Fruit fly (Drosophila melanogaster) whole organism, embryonic: Measurements from ENCODE around the gene CG4953.

ENCODE experiments used
- Awh ChIP-seq: fragments of 200-800 bp; sonication (Bioruptor generic); IDR thresholded peaks from 2 replicates; pipeline ENCODE4, ENCODE4 v1.3.6; 2022; ENCODE audit warnings: missing biosample characterization, missing genetic modification characterization
- Bgb ChIP-seq: fragments of 200-800 bp; sonication (Bioruptor generic); IDR thresholded peaks from 2 replicates; pipeline ENCODE4 v1.3.6; 2022; ENCODE audit warnings: missing biosample characterization, missing genetic modification characterization; ENCODE audit not compliant: partially characterized antibody
- Blimp-1 ChIP-seq: fragments of 200-800 bp; sonication (Bioruptor generic); optimal IDR thresholded peaks from 3 replicates; lab custom pipeline; 2018; ENCODE audit warnings: missing biosample characterization, missing genetic modification characterization, mild to moderate bottlenecking, moderate library complexity, missing genetic modification reagents
- CG1024 ChIP-seq: fragments of 200-800 bp; sonication (Bioruptor generic); IDR thresholded peaks from 2 replicates; pipeline ENCODE4 v1.3.6; 2022; ENCODE audit warnings: missing biosample characterization, missing genetic modification characterization
- CG10321 ChIP-seq: fragments of 200-800 bp; sonication (Bioruptor generic); IDR thresholded peaks from 2 replicates; pipeline ENCODE4 v1.3.6; 2022; ENCODE audit warnings: missing biosample characterization, missing genetic modification characterization
- CG11398 ChIP-seq: fragments of 200-800 bp; sonication (Bioruptor generic); optimal IDR thresholded peaks from 2 replicates; lab custom pipeline; 2016; ENCODE audit warnings: missing biosample characterization, missing genetic modification characterization
- CG1603 ChIP-seq: fragments of 200-800 bp; sonication (Bioruptor generic); optimal IDR thresholded peaks from 2 replicates; lab custom pipeline; 2019; ENCODE audit warnings: missing biosample characterization, mild to moderate bottlenecking, missing genetic modification characterization, moderate library complexity
- CG17568 ChIP-seq: fragments of 200-800 bp; sonication (Bioruptor generic); optimal IDR thresholded peaks from 2 replicates; lab custom pipeline; 2018; ENCODE audit warnings: missing biosample characterization, mild to moderate bottlenecking, missing genetic modification characterization, moderate library complexity
- CG1832 ChIP-seq: fragments of 200-800 bp; sonication (Bioruptor generic); optimal IDR thresholded peaks from 2 replicates; lab custom pipeline; 2017; ENCODE audit warnings: missing biosample characterization, mild to moderate bottlenecking, missing genetic modification characterization, inconsistent platforms
- CG2116 ChIP-seq: fragments of 200-800 bp; sonication (Bioruptor generic); optimal IDR thresholded peaks from 3 replicates; lab custom pipeline; 2018; ENCODE audit warnings: missing biosample characterization, mild to moderate bottlenecking, missing genetic modification characterization
- CG2202 ChIP-seq: fragments of 200-800 bp; sonication (Bioruptor generic); optimal IDR thresholded peaks from 2 replicates; lab custom pipeline; 2018; ENCODE audit warnings: missing biosample characterization, mild to moderate bottlenecking, missing genetic modification characterization
- CG2875 ChIP-seq: fragments of 200-800 bp; sonication (Bioruptor generic); optimal IDR thresholded peaks from 2 replicates; lab custom pipeline; 2017; ENCODE audit warnings: missing biosample characterization, mild to moderate bottlenecking, missing genetic modification characterization, missing genetic modification reagents
- CG30431 ChIP-seq: fragments of 200-800 bp; sonication (Bioruptor generic); optimal IDR thresholded peaks from 2 replicates; lab custom pipeline; 2017; ENCODE audit warnings: missing biosample characterization, missing genetic modification characterization
- CG3995 ChIP-seq: fragments of 200-800 bp; sonication (Bioruptor generic); optimal IDR thresholded peaks from 3 replicates; lab custom pipeline; 2016; ENCODE audit warnings: missing biosample characterization, missing genetic modification characterization
- CG4617 ChIP-seq: fragments of 200-800 bp; sonication (Bioruptor generic); optimal IDR thresholded peaks from 3 replicates; lab custom pipeline; 2016; ENCODE audit warnings: missing biosample characterization, missing genetic modification characterization, borderline replicate concordance
- CG6175 ChIP-seq: fragments of 200-800 bp; sonication (Bioruptor generic); IDR thresholded peaks from 3 replicates; pipeline ENCODE4 v1.3.6; 2022; ENCODE audit warnings: missing biosample characterization, missing genetic modification characterization
- CG6683 ChIP-seq: fragments of 200-800 bp; sonication (Bioruptor generic); optimal IDR thresholded peaks from 2 replicates; lab custom pipeline; 2017; ENCODE audit warnings: missing biosample characterization, mild to moderate bottlenecking, missing genetic modification characterization, missing genetic modification reagents
- CG7928 ChIP-seq: fragments of 200-800 bp; sonication (Bioruptor generic); optimal IDR thresholded peaks from 2 replicates; lab custom pipeline; 2017; ENCODE audit warnings: missing biosample characterization, mild to moderate bottlenecking, missing genetic modification characterization
- CoRest ChIP-seq: fragments of 200-800 bp; sonication (Bioruptor generic); optimal IDR thresholded peaks from 3 replicates; lab custom pipeline; 2018; ENCODE audit warnings: missing biosample characterization, mild to moderate bottlenecking, missing genetic modification characterization, moderate library complexity
- Hr3 ChIP-seq: fragments of 200-800 bp; sonication (Bioruptor generic); optimal IDR thresholded peaks from 3 replicates; lab custom pipeline; 2016; ENCODE audit warnings: missing biosample characterization, missing genetic modification characterization
- Hr51 ChIP-seq, 2 experiments: fragments of 200-800 bp; sonication (Bioruptor generic); optimal IDR thresholded peaks; 2 replicates in 1 of 2; 3 replicates in 1 of 2; lab custom pipeline; 2016 to 2018; ENCODE audit warnings: missing biosample characterization in 2 of 2, missing genetic modification characterization in 2 of 2, mild to moderate bottlenecking in 1 of 2, moderate library complexity in 1 of 2
- Kr ChIP-seq: fragments of 200-800 bp; sonication (Bioruptor generic); optimal IDR thresholded peaks from 2 replicates; lab custom pipeline; 2017; ENCODE audit warnings: missing biosample characterization, mild to moderate bottlenecking, missing genetic modification characterization
- Lpt ChIP-seq: fragments of >200 bp; optimal IDR thresholded peaks from 2 replicates; lab custom pipeline; 2018; ENCODE audit warnings: missing biosample characterization, missing genetic modification characterization
- MTF-1 ChIP-seq: fragments of 200-800 bp; sonication (Bioruptor generic); optimal IDR thresholded peaks from 2 replicates; lab custom pipeline; 2018; ENCODE audit warnings: missing biosample characterization, mild to moderate bottlenecking, missing genetic modification characterization, borderline replicate concordance
- NK7.1 ChIP-seq: fragments of 200-800 bp; sonication (Bioruptor generic); optimal IDR thresholded peaks from 3 replicates; lab custom pipeline; 2016; ENCODE audit warnings: missing biosample characterization, missing genetic modification characterization
- Neu2 ChIP-seq: fragments of 200-800 bp; sonication (Bioruptor generic); optimal IDR thresholded peaks from 3 replicates; lab custom pipeline; 2016; ENCODE audit warnings: missing biosample characterization, missing genetic modification characterization, borderline replicate concordance
- Nf-YA ChIP-seq: fragments of 200-800 bp; sonication (Bioruptor generic); IDR thresholded peaks from 2 replicates; pipeline ENCODE4 v1.3.6; 2022; ENCODE audit warnings: missing biosample characterization, missing genetic modification characterization
- Side ChIP-seq: fragments of 200-800 bp; sonication (Bioruptor generic); optimal IDR thresholded peaks from 2 replicates; lab custom pipeline; 2016; ENCODE audit warnings: missing biosample characterization, missing genetic modification characterization
- Xbp1 ChIP-seq: fragments of 200-800 bp; sonication (Bioruptor generic); optimal IDR thresholded peaks from 3 replicates; lab custom pipeline; 2016; ENCODE audit warnings: missing biosample characterization, mild to moderate bottlenecking, missing genetic modification characterization
- YL-1 ChIP-seq: fragments of 200-800 bp; sonication (Bioruptor generic); optimal IDR thresholded peaks from 3 replicates; lab custom pipeline; 2017; ENCODE audit warnings: missing biosample characterization, mild to moderate bottlenecking, missing genetic modification characterization
- caup ChIP-seq: fragments of 200-800 bp; sonication (Bioruptor generic); optimal IDR thresholded peaks from 3 replicates; lab custom pipeline; 2017; ENCODE audit warnings: missing biosample characterization, mild to moderate bottlenecking, missing genetic modification characterization, moderate library complexity; ENCODE audit not compliant: severe bottlenecking
- cwo ChIP-seq: fragments of 200-800 bp; sonication (Bioruptor generic); optimal IDR thresholded peaks from 3 replicates; lab custom pipeline; 2017; ENCODE audit warnings: missing biosample characterization, missing genetic modification characterization, mild to moderate bottlenecking, moderate library complexity, missing genetic modification reagents
- dimm ChIP-seq: fragments of 200-800 bp; sonication (Bioruptor generic); IDR thresholded peaks from 2 replicates; pipeline ENCODE4 v1.3.6; 2022; ENCODE audit warnings: missing biosample characterization, missing genetic modification characterization
- dpn ChIP-seq, 2 experiments: fragments of 200-800 bp; sonication (Bioruptor generic); optimal IDR thresholded peaks; 3 replicates each; lab custom pipeline; 2016; ENCODE audit warnings: missing biosample characterization in 2 of 2, missing genetic modification characterization in 2 of 2
- esg ChIP-seq: fragments of 200-800 bp; sonication (Bioruptor generic); conservative IDR thresholded peaks from 2 replicates; pipeline ENCODE4 v1.3.6; 2022; ENCODE audit warnings: missing biosample characterization, missing genetic modification characterization
- gce ChIP-seq: fragments of 200-800 bp; sonication (Bioruptor generic); IDR thresholded peaks from 3 replicates; pipeline ENCODE4 v1.3.6; 2022; ENCODE audit warnings: missing biosample characterization, missing genetic modification characterization
- grau ChIP-seq: fragments of 200-800 bp; optimal IDR thresholded peaks from 3 replicates; lab custom pipeline; 2019; ENCODE audit warnings: missing biosample characterization, mild to moderate bottlenecking, missing genetic modification characterization, moderate library complexity
- h ChIP-seq: fragments of >200 bp; optimal IDR thresholded peaks from 2 replicates; lab custom pipeline; 2017
- lilli ChIP-seq: fragments of 200-800 bp; sonication (Bioruptor generic); optimal IDR thresholded peaks from 3 replicates; lab custom pipeline; 2016; ENCODE audit warnings: missing biosample characterization, missing genetic modification characterization
- lmd ChIP-seq: fragments of 200-800 bp; sonication (Bioruptor generic); IDR thresholded peaks from 2 replicates; pipeline ENCODE4 v1.3.6; 2022; ENCODE audit warnings: missing biosample characterization, missing genetic modification characterization
- lov ChIP-seq, 2 experiments: fragments of 200-800 bp in 1 of 2; fragments of >200 bp in 1 of 2; sonication (Bioruptor generic) in 1 of 2; IDR thresholded peaks in 1 of 2; optimal IDR thresholded peaks in 1 of 2; 2 replicates in 1 of 2; 3 replicates in 1 of 2; pipeline versions ENCODE4 v1.3.6 to Lab custom; 2017 to 2022; ENCODE audit warnings: missing biosample characterization in 1 of 2, missing genetic modification characterization in 1 of 2
- maf-S ChIP-seq: fragments of 200-800 bp; sonication (Bioruptor generic); optimal IDR thresholded peaks from 2 replicates; lab custom pipeline; 2016; ENCODE audit warnings: missing biosample characterization, missing genetic modification characterization
- org-1 ChIP-seq: fragments of 200-800 bp; sonication (Bioruptor generic); optimal IDR thresholded peaks from 2 replicates; lab custom pipeline; 2017; ENCODE audit warnings: missing biosample characterization, missing genetic modification characterization
- ranshi ChIP-seq: fragments of 200-800 bp; sonication (Bioruptor generic); IDR thresholded peaks from 2 replicates; pipeline ENCODE4 v1.3.6; 2022; ENCODE audit warnings: missing biosample characterization, missing genetic modification characterization
- run ChIP-seq: fragments of 200-800 bp; sonication (Bioruptor generic); optimal IDR thresholded peaks from 3 replicates; lab custom pipeline; 2018; ENCODE audit warnings: missing biosample characterization, mild to moderate bottlenecking, missing genetic modification characterization
- slou ChIP-seq: fragments of 200-800 bp; sonication (Bioruptor generic); optimal IDR thresholded peaks from 3 replicates; lab custom pipeline; 2016; ENCODE audit warnings: missing biosample characterization, missing genetic modification characterization
- sug ChIP-seq: fragments of 200-800 bp; optimal IDR thresholded peaks from 2 replicates; lab custom pipeline; 2019; ENCODE audit warnings: missing biosample characterization, mild to moderate bottlenecking, missing genetic modification characterization, moderate library complexity
- tgo ChIP-seq: fragments of 200-800 bp; sonication (Bioruptor generic); IDR thresholded peaks from 3 replicates; pipeline ENCODE4 v1.3.6; 2022; ENCODE audit warnings: missing biosample characterization, missing genetic modification characterization
- ttk ChIP-seq: fragments of 200-800 bp; sonication (Bioruptor generic); IDR thresholded peaks from 2 replicates; pipeline ENCODE4 v2.1.2; 2022; ENCODE audit warnings: missing biosample characterization, missing genetic modification characterization
- vfl ChIP-seq: fragments of 200-800 bp; sonication (Bioruptor generic); optimal IDR thresholded peaks from 2 replicates; lab custom pipeline; 2016; ENCODE audit warnings: missing biosample characterization, missing genetic modification characterization
- vvl ChIP-seq: fragments of 200-800 bp; sonication (Bioruptor generic); IDR thresholded peaks from 2 replicates; pipeline ENCODE4 v1.3.6; 2022; ENCODE audit warnings: missing biosample characterization, missing genetic modification characterization
- wdn ChIP-seq: fragments of 200-800 bp; sonication (Bioruptor generic); IDR thresholded peaks from 2 replicates; pipeline ENCODE4 v1.3.6; 2022; ENCODE audit warnings: missing biosample characterization, missing genetic modification characterization

Gene CG4953

DNA sequence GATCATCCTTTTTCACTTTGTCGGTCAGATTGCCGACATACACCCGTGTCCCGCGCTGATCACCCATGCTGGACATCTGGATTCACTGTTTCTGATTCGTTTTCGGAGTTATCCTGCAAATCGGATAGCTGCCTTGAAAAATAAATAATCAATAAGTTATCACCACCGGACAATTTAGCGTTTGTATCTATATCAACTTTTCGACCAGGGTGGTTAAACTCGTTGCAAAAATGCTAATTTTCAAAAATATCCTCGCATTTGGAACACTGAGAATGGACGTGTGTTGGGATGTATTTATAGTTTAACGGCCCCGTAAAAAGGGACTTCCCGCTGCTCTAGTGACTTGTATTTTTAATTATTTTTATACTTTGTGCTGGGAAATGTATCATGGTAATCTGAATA is 3.2 kb upstream of the CG4953 start, which contains the start of gene Rsf1 (continued):
- TF ChIP-seq vvl (GFP tag; lab: Robert Waterston, UW) (peak; percentile 56; the same call in 1 of the 2 replicates), CG2875 (no peak), grau (no peak), Hr3 (GFP tag; lab: Kevin White, UChicago) (no peak), MTF-1 (GFP tag; lab: Kevin White, UChicago) (no peak), CG1832 (GFP tag; lab: Kevin White, UChicago) (no peak), lmd (GFP tag; lab: Robert Waterston, UW) (no peak), caup (GFP tag; lab: Kevin White, UChicago) (no peak), NK7.1 (GFP tag; lab: Kevin White, UChicago) (no peak), run (tag; lab: Kevin White, UChicago) (no peak), CG2116 (GFP tag; lab: Kevin White, UChicago) (no peak), ranshi (no peak), slou (no peak), CG6175 (GFP tag; lab: Robert Waterston, UW) (no peak), sug (tag; lab: Kevin White, UChicago) (no peak), Nf-YA (GFP tag; lab: Robert Waterston, UW) (no peak), org-1 (no peak), maf-S (no peak), cwo (no peak), CG17568 (GFP tag; lab: Kevin White, UChicago) (no peak), YL-1 (peak; percentile 78), CG10321 (no peak), CG11398 (GFP tag; lab: Kevin White, UChicago) (no peak), CG4617 (GFP tag; lab: Kevin White, UChicago) (peak; percentile 62), wdn (GFP tag; lab: Robert Waterston, UW) (no peak), vfl (GFP tag; lab: Kevin White, UChicago) (no peak), Lpt (GFP tag; lab: Kevin White, UChicago) (no peak), Kr (GFP tag; lab: Kevin White, UChicago) (no peak), CG7928 (peak; percentile 63), Xbp1 (GFP tag; lab: Kevin White, UChicago) (no peak), gce (no peak), dimm (GFP tag; lab: Robert Waterston, UW) (no peak), Bgb (GFP tag; lab: Robert Waterston, UW) (no peak), lilli (GFP tag; lab: Kevin White, UChicago) (no peak), CG1603 (peak; percentile 100), CG3995 (GFP tag; lab: Kevin White, UChicago) (no peak), CG2202 (no peak), Neu2 (GFP tag; lab: Kevin White, UChicago) (no peak), ttk (no peak), lov (optimal IDR thresholded peaks at IDR 0.05; lab: Kevin White, UChicago) (no peak), lov (GFP tag; IDR thresholded peaks at IDR 0.05; lab: Robert Waterston, UW) (no peak), CG30431 (no peak), h (lab: Kevin White, UChicago) (no peak), tgo (GFP tag; lab: Robert Waterston, UW) (no peak), CG6683 (no peak), Side (GFP tag; lab: Kevin White, UChicago) (no peak), CG1024 (GFP tag; lab: Robert Waterston, UW) (peak; percentile 86), CoRest (tag; lab: Kevin White, UChicago) (peak; percentile 41), Awh (no peak), Hr51 (GFP tag; optimal IDR thresholded peaks at IDR 0.05; lab: Kevin White, UChicago) (no peak), dpn (GFP tag; optimal IDR thresholded peaks at IDR 0.05; lab: Kevin White, UChicago) (no peak), Blimp-1 (GFP tag; lab: Kevin White, UChicago) (no peak), esg (no peak)
